Fruit fly (Drosophila melanogaster) whole organism, embryonic: ENCODE measurements around the gene yellow-e.

Experiments
- BtbVII ChIP-seq: fragments of 200-800 bp; sonication (Bioruptor generic); optimal IDR thresholded peaks from 3 replicates; lab custom pipeline; 2017; ENCODE audit warnings: missing biosample characterization, mild to moderate bottlenecking, missing genetic modification characterization
- Bteb2 ChIP-seq: fragments of 200-800 bp; sonication (Bioruptor generic); optimal IDR thresholded peaks from 2 replicates; lab custom pipeline; 2016; ENCODE audit warnings: missing biosample characterization, missing genetic modification characterization
- CG10543 ChIP-seq: fragments of 200-800 bp; sonication (Bioruptor generic); optimal IDR thresholded peaks from 3 replicates; lab custom pipeline; 2017; ENCODE audit warnings: missing biosample characterization, mild to moderate bottlenecking, missing genetic modification characterization, moderate library complexity
- CG11504 ChIP-seq: fragments of 200-800 bp; sonication (Bioruptor generic); optimal IDR thresholded peaks from 3 replicates; lab custom pipeline; 2019; ENCODE audit warnings: missing biosample characterization, mild to moderate bottlenecking, missing genetic modification characterization, moderate library complexity
- CG12769 ChIP-seq: fragments of 200-800 bp; sonication (Bioruptor generic); optimal IDR thresholded peaks from 2 replicates; lab custom pipeline; 2019; ENCODE audit warnings: missing biosample characterization, mild to moderate bottlenecking, missing genetic modification characterization, moderate library complexity
- CG13894 ChIP-seq: fragments of 200-800 bp; sonication (Bioruptor generic); optimal IDR thresholded peaks from 3 replicates; lab custom pipeline; 2018; ENCODE audit warnings: missing biosample characterization, mild to moderate bottlenecking, missing genetic modification characterization, moderate library complexity
- CG14710 ChIP-seq: fragments of 200-800 bp; sonication (Bioruptor generic); optimal IDR thresholded peaks from 3 replicates; lab custom pipeline; 2019; ENCODE audit warnings: missing biosample characterization, mild to moderate bottlenecking, missing genetic modification characterization, moderate library complexity
- CG15696 ChIP-seq: fragments of 200-800 bp; sonication (Bioruptor generic); optimal IDR thresholded peaks from 2 replicates; lab custom pipeline; 2019; ENCODE audit warnings: missing biosample characterization, mild to moderate bottlenecking, missing genetic modification characterization, moderate library complexity
- CG2199 ChIP-seq: fragments of 200-800 bp; sonication (Bioruptor generic); IDR thresholded peaks from 3 replicates; pipeline ENCODE4 v1.3.6; 2022; ENCODE audit warnings: missing biosample characterization, missing genetic modification characterization
- CG2202 ChIP-seq: fragments of 200-800 bp; sonication (Bioruptor generic); optimal IDR thresholded peaks from 2 replicates; lab custom pipeline; 2018; ENCODE audit warnings: missing biosample characterization, mild to moderate bottlenecking, missing genetic modification characterization
- CG2889 ChIP-seq: fragments of 200-800 bp; sonication (Bioruptor generic); IDR thresholded peaks from 3 replicates; pipeline ENCODE4 v1.3.6; 2022; ENCODE audit warnings: missing biosample characterization, missing genetic modification characterization
- CG34376 ChIP-seq: fragments of 200-800 bp; sonication (Bioruptor generic); optimal IDR thresholded peaks from 2 replicates; lab custom pipeline; 2018; ENCODE audit warnings: missing biosample characterization, mild to moderate bottlenecking, missing genetic modification characterization
- CG4328 ChIP-seq: fragments of 200-800 bp; sonication (Bioruptor generic); optimal IDR thresholded peaks from 3 replicates; lab custom pipeline; 2017; ENCODE audit warnings: missing biosample characterization, missing genetic modification reagents, missing genetic modification characterization
- CG5180 ChIP-seq: fragments of 200-800 bp; sonication (Bioruptor generic); optimal IDR thresholded peaks from 3 replicates; lab custom pipeline; 2017; ENCODE audit warnings: missing biosample characterization, missing genetic modification characterization, mild to moderate bottlenecking, moderate library complexity, missing genetic modification reagents
- CG7839 ChIP-seq: fragments of 200-800 bp; sonication (Bioruptor generic); optimal IDR thresholded peaks from 3 replicates; lab custom pipeline; 2018; ENCODE audit warnings: missing biosample characterization, mild to moderate bottlenecking, missing genetic modification characterization, moderate library complexity
- D ChIP-seq, 2 experiments: fragments of 200-800 bp in 1 of 2; fragments of >200 bp in 1 of 2; sonication (Bioruptor generic) in 1 of 2; optimal IDR thresholded peaks; 2 replicates in 1 of 2; 3 replicates in 1 of 2; lab custom pipeline; 2017; ENCODE audit warnings: mild to moderate bottlenecking in 1 of 2, missing biosample characterization in 1 of 2, missing genetic modification characterization in 1 of 2, missing genetic modification reagents in 1 of 2
- D19A ChIP-seq: fragments of 200-800 bp; optimal IDR thresholded peaks from 3 replicates; lab custom pipeline; 2019; ENCODE audit warnings: missing biosample characterization, mild to moderate bottlenecking, missing genetic modification characterization, moderate library complexity
- Dbx ChIP-seq: fragments of 200-800 bp; sonication (Bioruptor generic); IDR thresholded peaks from 3 replicates; pipeline ENCODE4 v1.3.6; 2022; ENCODE audit warnings: missing biosample characterization, missing genetic modification characterization
- Dip3 ChIP-seq: fragments of 200-800 bp; sonication (Bioruptor generic); optimal IDR thresholded peaks from 3 replicates; lab custom pipeline; 2016; ENCODE audit warnings: missing biosample characterization, missing genetic modification characterization
- Doc2 ChIP-seq: fragments of 200-800 bp; sonication (Bioruptor generic); IDR thresholded peaks from 2 replicates; pipeline ENCODE4 v1.3.6; 2022; ENCODE audit warnings: missing biosample characterization, missing genetic modification characterization
- GATAe ChIP-seq: fragments of 200-800 bp; sonication (Bioruptor generic); conservative IDR thresholded peaks from 2 replicates; pipeline ENCODE4 v1.3.6; 2022; ENCODE audit warnings: missing biosample characterization, missing genetic modification characterization
- HLHmδ ChIP-seq: fragments of 200-800 bp; sonication (Bioruptor generic); optimal IDR thresholded peaks from 2 replicates; lab custom pipeline; 2018; ENCODE audit warnings: missing biosample characterization, mild to moderate bottlenecking, missing genetic modification characterization, moderate library complexity
- Hr51 ChIP-seq, 2 experiments: fragments of 200-800 bp; sonication (Bioruptor generic); optimal IDR thresholded peaks; 2 replicates in 1 of 2; 3 replicates in 1 of 2; lab custom pipeline; 2016 to 2018; ENCODE audit warnings: missing biosample characterization in 2 of 2, missing genetic modification characterization in 2 of 2, mild to moderate bottlenecking in 1 of 2, moderate library complexity in 1 of 2
- Med ChIP-seq: fragments of 200-800 bp; sonication (Bioruptor generic); peaks from one replicate; lab custom pipeline; 2016; ENCODE audit warnings: missing biosample characterization, missing genetic modification characterization, mild to moderate bottlenecking, inconsistent platforms, moderate library complexity
- Nf-YC ChIP-seq: fragments of 200-800 bp; optimal IDR thresholded peaks from 3 replicates; lab custom pipeline; 2019; ENCODE audit warnings: missing biosample characterization, mild to moderate bottlenecking, missing genetic modification characterization, moderate library complexity
- Oli ChIP-seq: fragments of 200-800 bp; sonication (Bioruptor generic); optimal IDR thresholded peaks from 2 replicates; lab custom pipeline; 2018; ENCODE audit warnings: missing biosample characterization, mild to moderate bottlenecking, missing genetic modification characterization, moderate library complexity
- Pdp1 ChIP-seq, 2 experiments: fragments of 200-800 bp; sonication (Bioruptor generic); optimal IDR thresholded peaks; 3 replicates each; lab custom pipeline; 2016; ENCODE audit warnings: missing biosample characterization in 2 of 2, missing genetic modification characterization in 2 of 2, mild to moderate bottlenecking in 1 of 2, moderate library complexity in 1 of 2
- Scr ChIP-seq: fragments of 200-800 bp; sonication (Bioruptor generic); IDR thresholded peaks from 2 replicates; pipeline ENCODE4 v1.3.6; 2022; ENCODE audit warnings: missing biosample characterization, missing genetic modification characterization; ENCODE audit not compliant: partially characterized antibody
- Sox100B ChIP-seq: fragments of 200-800 bp; sonication (Bioruptor generic); optimal IDR thresholded peaks from 3 replicates; lab custom pipeline; 2018; ENCODE audit warnings: missing biosample characterization, mild to moderate bottlenecking, missing genetic modification characterization
- caup ChIP-seq: fragments of 200-800 bp; sonication (Bioruptor generic); optimal IDR thresholded peaks from 3 replicates; lab custom pipeline; 2017; ENCODE audit warnings: missing biosample characterization, mild to moderate bottlenecking, missing genetic modification characterization, moderate library complexity; ENCODE audit not compliant: severe bottlenecking
- ci ChIP-seq: fragments of 200-800 bp; sonication (Bioruptor generic); IDR thresholded peaks from 3 replicates; pipeline ENCODE4 v1.3.6; 2022; ENCODE audit warnings: missing biosample characterization, missing genetic modification characterization
- exex ChIP-seq: fragments of 200-800 bp; sonication (Bioruptor generic); optimal IDR thresholded peaks from 4 replicates; lab custom pipeline; 2018; ENCODE audit warnings: missing biosample characterization, mild to moderate bottlenecking, missing genetic modification characterization, moderate library complexity
- ftz-f1 ChIP-seq: fragments of 200-800 bp; sonication (Bioruptor generic); optimal IDR thresholded peaks from 2 replicates; lab custom pipeline; 2016; ENCODE audit warnings: missing biosample characterization, missing genetic modification characterization
- gem ChIP-seq: fragments of 200-800 bp; sonication (Bioruptor generic); optimal IDR thresholded peaks from 2 replicates; lab custom pipeline; 2019; ENCODE audit warnings: missing biosample characterization, mild to moderate bottlenecking, missing genetic modification characterization, moderate library complexity
- grn ChIP-seq: fragments of 200-800 bp; sonication (Bioruptor generic); optimal IDR thresholded peaks from 3 replicates; lab custom pipeline; 2017; ENCODE audit warnings: missing biosample characterization, missing genetic modification characterization
- ken ChIP-seq: fragments of 200-800 bp; sonication (Bioruptor generic); IDR thresholded peaks from 3 replicates; pipeline ENCODE4 v1.3.6; 2022; ENCODE audit warnings: missing biosample characterization, missing genetic modification characterization
- onecut ChIP-seq: fragments of 200-800 bp; sonication (Bioruptor generic); IDR thresholded peaks from 2 replicates; pipeline ENCODE4 v1.3.6; 2022; ENCODE audit warnings: missing biosample characterization, missing genetic modification characterization
- row ChIP-seq: fragments of 200-800 bp; sonication (Bioruptor generic); IDR thresholded peaks from 3 replicates; pipeline ENCODE4 v1.3.6; 2022; ENCODE audit warnings: missing biosample characterization, missing genetic modification characterization
- sens ChIP-seq: fragments of 200-800 bp; sonication (Bioruptor generic); peaks from one replicate; lab custom pipeline; 2016; ENCODE audit warnings: missing biosample characterization, missing genetic modification characterization
- slbo ChIP-seq: fragments of 200-800 bp; sonication (Bioruptor generic); IDR thresholded peaks from 2 replicates; pipeline ENCODE4 v1.3.6; 2022; ENCODE audit warnings: missing biosample characterization, missing genetic modification characterization
- so ChIP-seq: fragments of 200-800 bp; sonication (Bioruptor generic); IDR thresholded peaks from 3 replicates; pipeline ENCODE4 v1.3.6; 2022; ENCODE audit warnings: missing biosample characterization, missing genetic modification characterization
- sug ChIP-seq: fragments of 200-800 bp; optimal IDR thresholded peaks from 2 replicates; lab custom pipeline; 2019; ENCODE audit warnings: missing biosample characterization, mild to moderate bottlenecking, missing genetic modification characterization, moderate library complexity
- ttk ChIP-seq: fragments of 200-800 bp; sonication (Bioruptor generic); IDR thresholded peaks from 2 replicates; pipeline ENCODE4 v2.1.2; 2022; ENCODE audit warnings: missing biosample characterization, missing genetic modification characterization
- twi ChIP-seq: fragments of 200-800 bp; optimal IDR thresholded peaks from 2 replicates; lab custom pipeline; 2019; ENCODE audit warnings: missing biosample characterization, mild to moderate bottlenecking, missing genetic modification characterization, moderate library complexity
- z ChIP-seq: fragments of 200-800 bp; sonication (Bioruptor generic); IDR thresholded peaks from 3 replicates; pipeline ENCODE4 v1.3.6; 2022; ENCODE audit warnings: missing biosample characterization, missing genetic modification characterization

Gene yellow-e

DNA sequence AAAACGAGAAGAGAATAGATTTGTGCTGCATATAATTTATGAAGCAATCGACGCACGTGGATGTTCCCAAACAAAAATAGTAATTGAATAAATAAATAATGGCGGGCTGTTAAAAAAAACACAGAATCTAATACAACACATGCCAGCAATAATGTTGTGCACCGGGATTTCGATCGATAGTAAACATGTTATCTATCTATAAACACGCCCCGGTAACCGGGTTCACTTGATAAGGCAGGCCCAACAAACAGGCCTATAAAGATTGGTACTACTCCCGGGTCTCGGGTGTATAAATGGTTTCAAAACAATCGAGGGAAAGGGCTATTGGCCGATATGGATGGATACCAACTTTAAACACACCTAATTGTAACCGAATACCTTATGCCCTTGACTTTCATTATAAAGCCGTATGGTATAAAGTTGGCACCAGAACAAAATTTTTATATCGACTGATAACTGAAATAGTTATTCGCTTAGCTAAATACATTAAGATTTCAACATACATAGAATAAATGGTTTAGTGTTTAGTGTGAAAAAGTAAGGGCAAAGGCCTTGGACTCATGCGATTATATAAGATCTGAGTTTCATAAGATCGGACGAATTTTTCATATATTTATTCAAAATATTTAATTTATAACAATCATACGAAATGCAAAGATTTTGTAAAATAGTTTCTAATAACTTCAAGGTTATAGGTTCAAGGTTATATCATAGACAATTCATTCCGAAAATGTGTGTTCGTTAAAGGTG is 49.2 kb downstream of the yellow-e start (continued):
- TF ChIP-seq D19A = peak; percentile 55
- TF ChIP-seq CG13894 (tag; lab: Kevin White, UChicago) = peak; percentile 34
- no peak for TF ChIP-seq Doc2
- no peak for TF ChIP-seq ken (GFP tag; lab: Robert Waterston, UW)
- no peak for TF ChIP-seq HLHmδ (GFP tag; lab: Kevin White, UChicago)
- TF ChIP-seq onecut (GFP tag; lab: Robert Waterston, UW) = peak; percentile 50
- peak; percentile 30 for TF ChIP-seq BtbVII
- TF ChIP-seq row (GFP tag; lab: Robert Waterston, UW) = no peak; the same call in 2 of the 3 replicates
- TF ChIP-seq CG12769 (tag; lab: Kevin White, UChicago) = peak; percentile 74
- 0 out of 3 replicates have a peak, but pooled peaks have one; percentile 41 for TF ChIP-seq so (GFP tag; lab: Robert Waterston, UW)
- peak; percentile 68 for TF ChIP-seq grn (GFP tag; lab: Kevin White, UChicago)
- TF ChIP-seq z = no peak
- TF ChIP-seq Oli (tag; lab: Kevin White, UChicago) = peak; percentile 15
- TF ChIP-seq twi (tag; lab: Kevin White, UChicago) = peak; percentile 80
- peak; percentile 58 for TF ChIP-seq Med (GFP tag; lab: Kevin White, UChicago)
- TF ChIP-seq Scr = no peak
- peak; percentile 52 for TF ChIP-seq sug (tag; lab: Kevin White, UChicago)
- TF ChIP-seq CG11504 (tag; lab: Kevin White, UChicago) = peak; percentile 12
- TF ChIP-seq GATAe (GFP tag; lab: Robert Waterston, UW) = peak; percentile 62
- TF ChIP-seq CG2199 = 0 out of 3 replicates have a peak, but pooled peaks have one; percentile 45
- no peak for TF ChIP-seq Dbx (GFP tag; lab: Robert Waterston, UW)
- peak; percentile 41 for TF ChIP-seq CG34376 (GFP tag; lab: Kevin White, UChicago)
- peak; percentile 5 for TF ChIP-seq caup (GFP tag; lab: Kevin White, UChicago)
- peak; percentile 32 for TF ChIP-seq CG10543 (GFP tag; lab: Kevin White, UChicago)
- peak; percentile 36 for TF ChIP-seq CG15696
- no peak for TF ChIP-seq ttk (GFP tag; lab: Robert Waterston, UW)
- peak in 1 of 2 experiments; percentile 54 for TF ChIP-seq Pdp1 (GFP tag; optimal IDR thresholded peaks at IDR 0.05; lab: Kevin White, UChicago)
- TF ChIP-seq Hr51 (GFP tag; optimal IDR thresholded peaks at IDR 0.05; lab: Kevin White, UChicago) = peak in 1 of 2 experiments; percentile 19
- TF ChIP-seq exex (tag; lab: Kevin White, UChicago) = peak; percentile 65
- TF ChIP-seq slbo (GFP tag; lab: Robert Waterston, UW) = 0 out of 2 replicates have a peak, but pooled peaks have one; percentile 6
- TF ChIP-seq, all 482 proteins: peak for 29

DNA sequence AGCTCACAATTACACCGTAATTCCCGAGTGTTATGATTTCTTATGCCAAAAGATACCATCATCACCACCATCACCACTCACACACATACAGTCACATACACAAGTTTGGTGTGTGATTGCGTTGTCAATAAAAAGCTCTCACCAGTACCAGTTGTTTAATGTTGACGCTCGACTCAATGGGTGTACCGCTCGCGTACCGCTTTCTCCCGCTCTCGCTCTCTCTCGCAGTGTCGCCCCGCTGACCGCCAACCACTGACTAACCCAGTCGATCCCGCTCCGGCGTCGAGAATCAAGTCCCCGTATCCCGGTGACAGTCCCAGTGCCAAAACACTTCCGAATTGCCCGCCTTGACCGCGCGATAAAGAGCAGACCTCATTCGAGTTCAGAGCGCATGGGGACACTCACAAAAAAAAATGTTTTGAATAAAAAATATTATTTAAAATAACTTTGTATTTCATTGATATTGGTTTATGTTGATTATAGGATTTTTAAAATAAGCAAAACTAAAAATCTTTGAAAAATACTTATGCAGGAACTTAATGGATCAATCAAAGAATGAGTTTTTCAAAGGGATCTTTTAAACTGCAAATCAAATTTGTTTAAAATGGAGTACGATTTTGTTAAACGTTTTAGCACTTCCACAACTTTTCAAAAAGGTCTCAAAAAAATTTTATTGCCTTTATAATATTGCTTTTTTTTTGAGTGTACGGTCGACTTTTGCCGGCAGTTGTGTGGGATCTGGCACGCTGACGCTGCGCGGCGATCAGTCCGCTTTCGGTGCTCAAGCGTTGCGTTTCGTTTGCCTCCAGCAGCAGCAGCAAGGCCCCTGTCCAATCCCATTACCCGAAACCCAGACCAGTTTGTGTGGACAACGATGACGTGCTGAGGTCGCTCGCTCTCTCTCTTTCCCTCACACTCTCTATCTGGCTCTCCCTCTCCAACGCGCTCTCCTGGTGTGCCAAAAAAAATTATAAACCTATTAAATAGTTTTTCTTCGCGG is 50.6 kb downstream of the yellow-e start, which contains the start of gene Dic1:
Gene Dic1, plus strand, starts transcription at position 764 of the 1,000 bp plus-strand sequence.
- peak; percentile 99 for TF ChIP-seq sens (GFP tag; lab: Kevin White, UChicago)
- TF ChIP-seq Sox100B (GFP tag; lab: Kevin White, UChicago) = peak; percentile 99
- peak; percentile 92 for TF ChIP-seq Dip3
- TF ChIP-seq CG14710 (tag; lab: Kevin White, UChicago) = peak; percentile 98
- peak; percentile 98 for TF ChIP-seq CG7839 (tag; lab: Kevin White, UChicago)
- TF ChIP-seq Hr51 (GFP tag; optimal IDR thresholded peaks at IDR 0.05; lab: Kevin White, UChicago) = peak; percentile 91 to 98
- peak; percentile 100 for TF ChIP-seq CG12769 (tag; lab: Kevin White, UChicago)
- TF ChIP-seq Nf-YC (tag; lab: Kevin White, UChicago) = peak; percentile 87
- TF ChIP-seq CG5180 (GFP tag; lab: Kevin White, UChicago) = peak; percentile 92
- peak; percentile 41 for TF ChIP-seq ftz-f1 (GFP tag; lab: Kevin White, UChicago)
- no peak for TF ChIP-seq D (optimal IDR thresholded peaks at IDR 0.05; lab: Kevin White, UChicago)
- TF ChIP-seq D (GFP tag; optimal IDR thresholded peaks at IDR 0.05; lab: Kevin White, UChicago) = peak; percentile 98
- peak; percentile 96 for TF ChIP-seq CG4328 (GFP tag; lab: Kevin White, UChicago)
- peak; percentile 86; the same call in 2 of the 3 replicates for TF ChIP-seq ci
- TF ChIP-seq Bteb2 (GFP tag; lab: Kevin White, UChicago) = peak; percentile 93
- peak; percentile 98 for TF ChIP-seq gem (tag; lab: Kevin White, UChicago)
- TF ChIP-seq CG2889 (GFP tag; lab: Robert Waterston, UW) = peak; percentile 79
- TF ChIP-seq CG2202 = peak; percentile 89
